Fruit fly (Drosophila melanogaster) S2 (cell line): ENCODE results near the gene CG9458.

Experiments
- CG8478 ChIP-seq: fragments of >200 bp; optimal IDR thresholded peaks from 2 replicates; lab custom pipeline; 2018
- CTCF ChIP-seq, 2 experiments: fragments of >200 bp; optimal IDR thresholded peaks; 2 replicates each; lab custom pipeline; 2018

dm6 chr3R:9821091-9821490 lies 1.4 kb upstream of the CG9458 start, which contains the start of gene CG42857:
- TF ChIP-seq CG8478, result no peak
- no peak for TF ChIP-seq CTCF (optimal IDR thresholded peaks at IDR 0.05; lab: Kevin White, UChicago)
